Fruit fly (Drosophila melanogaster) whole organism, prepupa: Measurements from ENCODE around the gene CG17819.

ENCODE experiments used
- Blimp-1 ChIP-seq: fragments of 200-800 bp; sonication (Bioruptor generic); optimal IDR thresholded peaks from 3 replicates; lab custom pipeline; 2017; ENCODE audit warnings: missing biosample characterization, missing genetic modification characterization, mild to moderate bottlenecking, moderate library complexity, missing genetic modification reagents
- CG10631 ChIP-seq: fragments of 200-800 bp; sonication (Bioruptor generic); optimal IDR thresholded peaks from 2 replicates; lab custom pipeline; 2016; ENCODE audit warnings: missing biosample characterization, missing genetic modification characterization
- CG10669 ChIP-seq: fragments of 200-800 bp; sonication (Bioruptor generic); optimal IDR thresholded peaks from 3 replicates; lab custom pipeline; 2018; ENCODE audit warnings: missing biosample characterization, mild to moderate bottlenecking, missing genetic modification characterization, moderate library complexity
- CG11294 ChIP-seq: fragments of 200-800 bp; sonication (Bioruptor generic); IDR thresholded peaks from 2 replicates; pipeline ENCODE4 v1.3.6; 2022; ENCODE audit warnings: missing biosample characterization, missing genetic modification characterization
- CG11762 ChIP-seq: fragments of 200-800 bp; sonication (Bioruptor generic); optimal IDR thresholded peaks from 3 replicates; lab custom pipeline; 2016; ENCODE audit warnings: missing biosample characterization, missing genetic modification characterization; ENCODE audit not compliant: insufficient read depth
- CG11902 ChIP-seq: fragments of 200-800 bp; sonication (Bioruptor generic); optimal IDR thresholded peaks from 3 replicates; lab custom pipeline; 2016; ENCODE audit warnings: missing biosample characterization, missing genetic modification characterization
- CG15336 ChIP-seq: fragments of 200-800 bp; sonication (Bioruptor generic); IDR thresholded peaks from 2 replicates; pipeline ENCODE4 v1.3.6; 2022; ENCODE audit warnings: missing biosample characterization, missing genetic modification characterization
- CG1621 ChIP-seq: fragments of 200-800 bp; sonication (Bioruptor generic); optimal IDR thresholded peaks from 3 replicates; lab custom pipeline; 2018; ENCODE audit warnings: missing biosample characterization, mild to moderate bottlenecking, missing genetic modification characterization
- CG16779 ChIP-seq: fragments of 200-800 bp; sonication (Bioruptor generic); optimal IDR thresholded peaks from 3 replicates; lab custom pipeline; 2017; ENCODE audit warnings: missing biosample characterization, mild to moderate bottlenecking, missing genetic modification characterization
- CG31627 ChIP-seq: fragments of 200-800 bp; sonication (Bioruptor generic); optimal IDR thresholded peaks from 3 replicates; lab custom pipeline; 2016; ENCODE audit warnings: missing biosample characterization, missing genetic modification characterization
- CG34406 ChIP-seq: fragments of 200-800 bp; sonication (Bioruptor generic); optimal IDR thresholded peaks from 3 replicates; lab custom pipeline; 2016; ENCODE audit warnings: missing biosample characterization, missing genetic modification characterization
- CG3919 ChIP-seq: fragments of 200-800 bp; sonication (Bioruptor generic); optimal IDR thresholded peaks from 3 replicates; lab custom pipeline; 2016; ENCODE audit warnings: missing biosample characterization, missing genetic modification characterization
- CG4318 ChIP-seq: fragments of 200-800 bp; sonication (Bioruptor generic); optimal IDR thresholded peaks from 3 replicates; lab custom pipeline; 2017; ENCODE audit warnings: missing biosample characterization, mild to moderate bottlenecking, missing genetic modification characterization
- CG6808 ChIP-seq: fragments of 200-800 bp; sonication (Bioruptor generic); optimal IDR thresholded peaks from 3 replicates; lab custom pipeline; 2017; ENCODE audit warnings: missing biosample characterization, missing genetic modification characterization, mild to moderate bottlenecking, moderate library complexity, missing genetic modification reagents
- CG7368 ChIP-seq: fragments of 200-800 bp; sonication (Bioruptor generic); optimal IDR thresholded peaks from 3 replicates; lab custom pipeline; 2016; ENCODE audit warnings: missing biosample characterization, missing genetic modification characterization
- CG8632 ChIP-seq: fragments of 200-800 bp; sonication (Bioruptor generic); optimal IDR thresholded peaks from 3 replicates; lab custom pipeline; 2016; ENCODE audit warnings: missing biosample characterization, missing genetic modification characterization
- CG9139 ChIP-seq: fragments of 200-800 bp; sonication (Bioruptor generic); optimal IDR thresholded peaks from 3 replicates; lab custom pipeline; 2017; ENCODE audit warnings: missing biosample characterization, mild to moderate bottlenecking, missing genetic modification characterization
- Eip75B ChIP-seq: fragments of 200-800 bp; sonication (Bioruptor generic); optimal IDR thresholded peaks from 3 replicates; lab custom pipeline; 2016; ENCODE audit warnings: missing biosample characterization, missing genetic modification characterization
- Eip93F ChIP-seq: fragments of 200-800 bp; sonication (Bioruptor generic); optimal IDR thresholded peaks from 2 replicates; lab custom pipeline; 2016; ENCODE audit warnings: missing biosample characterization, mild to moderate bottlenecking, missing genetic modification characterization
- Ets21C ChIP-seq: fragments of 200-800 bp; sonication (Bioruptor generic); optimal IDR thresholded peaks from 3 replicates; lab custom pipeline; 2016; ENCODE audit warnings: missing biosample characterization, missing genetic modification characterization
- Gug ChIP-seq: fragments of 200-800 bp; sonication (Bioruptor generic); IDR thresholded peaks from 2 replicates; pipeline ENCODE4 v1.3.6; 2022; ENCODE audit warnings: missing biosample characterization, missing genetic modification characterization
- Hr38 ChIP-seq: sonication (Bioruptor generic); optimal IDR thresholded peaks from 2 replicates; lab custom pipeline; 2016; ENCODE audit warnings: missing biosample characterization, missing genetic modification characterization
- Hr39 ChIP-seq: fragments of 200-800 bp; sonication (Bioruptor generic); optimal IDR thresholded peaks from 2 replicates; lab custom pipeline; 2016; ENCODE audit warnings: missing biosample characterization, missing genetic modification characterization
- Hr4 ChIP-seq: fragments of 200-800 bp; sonication (Bioruptor generic); optimal IDR thresholded peaks from 3 replicates; lab custom pipeline; 2016; ENCODE audit warnings: missing biosample characterization, missing genetic modification characterization
- Lpt ChIP-seq: fragments of 200-800 bp; sonication (Bioruptor generic); optimal IDR thresholded peaks from 3 replicates; lab custom pipeline; 2016; ENCODE audit warnings: missing biosample characterization, missing genetic modification characterization
- Met ChIP-seq: fragments of 200-800 bp; sonication (Bioruptor generic); optimal IDR thresholded peaks from 3 replicates; lab custom pipeline; 2016; ENCODE audit warnings: missing biosample characterization, missing genetic modification characterization
- OdsH ChIP-seq: fragments of 200-800 bp; sonication (Bioruptor generic); optimal IDR thresholded peaks from 3 replicates; lab custom pipeline; 2016; ENCODE audit warnings: missing biosample characterization, missing genetic modification characterization
- Smox ChIP-seq: fragments of 200-800 bp; sonication (Bioruptor generic); optimal IDR thresholded peaks from 3 replicates; lab custom pipeline; 2016; ENCODE audit warnings: missing biosample characterization, missing genetic modification characterization
- Sox14 ChIP-seq: fragments of 200-800 bp; sonication (Bioruptor generic); optimal IDR thresholded peaks from 3 replicates; lab custom pipeline; 2016; ENCODE audit warnings: missing biosample characterization, missing genetic modification characterization
- achi ChIP-seq: fragments of 200-800 bp; sonication (Bioruptor generic); optimal IDR thresholded peaks from 3 replicates; lab custom pipeline; 2016; ENCODE audit warnings: missing biosample characterization, missing genetic modification characterization
- acj6 ChIP-seq: fragments of 200-800 bp; sonication (Bioruptor generic); optimal IDR thresholded peaks from 3 replicates; lab custom pipeline; 2016; ENCODE audit warnings: missing biosample characterization, missing genetic modification characterization
- cyc ChIP-seq: fragments of 200-800 bp; sonication (Bioruptor generic); optimal IDR thresholded peaks from 3 replicates; lab custom pipeline; 2016; ENCODE audit warnings: missing biosample characterization, missing genetic modification characterization
- dac ChIP-seq: fragments of 200-800 bp; sonication (Bioruptor generic); optimal IDR thresholded peaks from 2 replicates; lab custom pipeline; 2017; ENCODE audit warnings: missing biosample characterization, mild to moderate bottlenecking, missing genetic modification characterization
- dsx ChIP-seq: fragments of 200-800 bp; optimal IDR thresholded peaks from 3 replicates; lab custom pipeline; 2019; ENCODE audit warnings: missing biosample characterization, mild to moderate bottlenecking, missing genetic modification characterization, moderate library complexity; ENCODE audit not compliant: poor library complexity, severe bottlenecking
- eg ChIP-seq: fragments of 200-800 bp; sonication (Bioruptor generic); IDR thresholded peaks from 3 replicates; pipeline ENCODE4 v1.3.6; 2022; ENCODE audit warnings: missing biosample characterization, missing genetic modification characterization
- esn ChIP-seq: fragments of 200-800 bp; sonication (Bioruptor generic); optimal IDR thresholded peaks from 2 replicates; lab custom pipeline; 2016; ENCODE audit warnings: missing biosample characterization, mild to moderate bottlenecking, missing genetic modification characterization, moderate library complexity
- fd85E ChIP-seq: fragments of 200-800 bp; sonication (Bioruptor generic); optimal IDR thresholded peaks from 3 replicates; lab custom pipeline; 2016; ENCODE audit warnings: missing biosample characterization, missing genetic modification characterization
- fkh ChIP-seq: fragments of 200-800 bp; sonication (Bioruptor generic); optimal IDR thresholded peaks from 3 replicates; lab custom pipeline; 2017; ENCODE audit warnings: missing biosample characterization, mild to moderate bottlenecking, missing genetic modification characterization, moderate library complexity
- net ChIP-seq: fragments of 200-800 bp; sonication (Bioruptor generic); optimal IDR thresholded peaks from 3 replicates; lab custom pipeline; 2016; ENCODE audit warnings: missing biosample characterization, missing genetic modification characterization
- pdm3 ChIP-seq: fragments of 200-800 bp; sonication (Bioruptor generic); optimal IDR thresholded peaks from 3 replicates; lab custom pipeline; 2016; ENCODE audit warnings: missing biosample characterization, missing genetic modification characterization
- salr ChIP-seq, 2 experiments: fragments of 200-800 bp; sonication (Bioruptor generic); optimal IDR thresholded peaks; 3 replicates each; lab custom pipeline; 2016 to 2018; ENCODE audit warnings: missing biosample characterization in 2 of 2, missing genetic modification characterization in 2 of 2, mild to moderate bottlenecking in 1 of 2
- spab ChIP-seq: fragments of 200-800 bp; sonication (Bioruptor generic); optimal IDR thresholded peaks from 2 replicates; lab custom pipeline; 2017; ENCODE audit warnings: missing biosample characterization, mild to moderate bottlenecking, missing genetic modification characterization, missing genetic modification reagents
- ss ChIP-seq, 2 experiments: fragments of 200-800 bp; sonication (Bioruptor generic); optimal IDR thresholded peaks; 2 replicates in 1 of 2; 3 replicates in 1 of 2; lab custom pipeline; 2017 to 2018; ENCODE audit warnings: mild to moderate bottlenecking in 2 of 2, missing biosample characterization in 2 of 2, missing genetic modification characterization in 2 of 2, moderate library complexity in 1 of 2
- topi ChIP-seq: fragments of 200-800 bp; sonication (Bioruptor generic); optimal IDR thresholded peaks from 3 replicates; lab custom pipeline; 2016; ENCODE audit warnings: missing biosample characterization, missing genetic modification characterization
- vri ChIP-seq: fragments of 200-800 bp; sonication (Bioruptor generic); optimal IDR thresholded peaks from 3 replicates; lab custom pipeline; 2016; ENCODE audit warnings: missing biosample characterization, mild to moderate bottlenecking, missing genetic modification characterization

Gene CG17819

dm6 chr3R:21897565-21897964 lies 12.2 kb upstream of the CG17819 start (continued):
- TF ChIP-seq Eip75B (peak; percentile 95), dsx (GFP tag; lab: Kevin White, UChicago) (peak; percentile 96), Smox (GFP tag; lab: Kevin White, UChicago) (peak; percentile 87), CG10631 (GFP tag; lab: Kevin White, UChicago) (peak; percentile 98), ss (GFP tag; optimal IDR thresholded peaks at IDR 0.05; lab: Kevin White, UChicago) (peak; percentile 95 to 97), CG1621 (tag; lab: Kevin White, UChicago) (peak; percentile 96), CG16779 (tag; lab: Kevin White, UChicago) (peak; percentile 90), Hr38 (GFP tag; lab: Kevin White, UChicago) (peak; percentile 6), CG15336 (GFP tag; lab: Robert Waterston, UW) (peak; percentile 98), fd85E (GFP tag; lab: Kevin White, UChicago) (peak; percentile 76), cyc (GFP tag; lab: Kevin White, UChicago) (peak; percentile 85), Lpt (GFP tag; lab: Kevin White, UChicago) (peak; percentile 93), eg (GFP tag; lab: Robert Waterston, UW) (peak; percentile 96), CG6808 (peak; percentile 96), CG11902 (GFP tag; lab: Kevin White, UChicago) (peak; percentile 81), esn (GFP tag; lab: Kevin White, UChicago) (peak; percentile 91), net (GFP tag; lab: Kevin White, UChicago) (peak; percentile 92), spab (GFP tag; lab: Kevin White, UChicago) (peak; percentile 95), dac (GFP tag; lab: Kevin White, UChicago) (peak; percentile 90), CG34406 (GFP tag; lab: Kevin White, UChicago) (peak; percentile 87), fkh (GFP tag; lab: Kevin White, UChicago) (no peak), Eip93F (peak; percentile 80), vri (GFP tag; lab: Kevin White, UChicago) (peak; percentile 73), CG31627 (GFP tag; lab: Kevin White, UChicago) (peak; percentile 87), Sox14 (GFP tag; lab: Kevin White, UChicago) (peak; percentile 95), pdm3 (peak; percentile 94), achi (GFP tag; lab: Kevin White, UChicago) (peak; percentile 95)

dm6 chr3R:21895961-21896875 lies 10.9 kb upstream of the CG17819 start:
- peak; percentile 0 for TF ChIP-seq CG9139
- peak; percentile 3 for TF ChIP-seq CG16779 (tag; lab: Kevin White, UChicago)
- peak; percentile 55 for TF ChIP-seq Blimp-1 (GFP tag; lab: Kevin White, UChicago)
- peak; percentile 17 for TF ChIP-seq CG8632 (GFP tag; lab: Kevin White, UChicago)
- peak; percentile 41 for TF ChIP-seq CG10669
- peak in 1 of 2 experiments; percentile 33 for TF ChIP-seq ss (GFP tag; optimal IDR thresholded peaks at IDR 0.05; lab: Kevin White, UChicago)
- TF ChIP-seq CG11762 (GFP tag; lab: Kevin White, UChicago): peak; percentile 8
- peak; percentile 47 for TF ChIP-seq Hr39
- no peak for TF ChIP-seq CG11294 (GFP tag; lab: Robert Waterston, UW)
- TF ChIP-seq acj6 (GFP tag; lab: Kevin White, UChicago): peak; percentile 21
- TF ChIP-seq esn (GFP tag; lab: Kevin White, UChicago): peak; percentile 72
- TF ChIP-seq CG3919: peak; percentile 20
- peak; percentile 6 for TF ChIP-seq Sox14 (GFP tag; lab: Kevin White, UChicago)
- no peak for TF ChIP-seq CG4318 (GFP tag; lab: Kevin White, UChicago)
- TF ChIP-seq topi (GFP tag; lab: Kevin White, UChicago): peak; percentile 55
- peak; percentile 10 for TF ChIP-seq dsx (GFP tag; lab: Kevin White, UChicago)
- TF ChIP-seq Hr4 (GFP tag; lab: Kevin White, UChicago): no peak
- TF ChIP-seq CG7368: peak; percentile 8
- TF ChIP-seq fkh (GFP tag; lab: Kevin White, UChicago): no peak
- TF ChIP-seq Smox (GFP tag; lab: Kevin White, UChicago): peak; percentile 36
- TF ChIP-seq Ets21C (GFP tag; lab: Kevin White, UChicago): no peak
- TF ChIP-seq OdsH: peak; percentile 40
- peak; percentile 19 for TF ChIP-seq achi (GFP tag; lab: Kevin White, UChicago)
- no peak for TF ChIP-seq Hr38 (GFP tag; lab: Kevin White, UChicago)
- peak in 1 of 2 experiments; percentile 57 for TF ChIP-seq salr (GFP tag; optimal IDR thresholded peaks at IDR 0.05; lab: Kevin White, UChicago)
- TF ChIP-seq dac (GFP tag; lab: Kevin White, UChicago): no peak
- TF ChIP-seq spab (GFP tag; lab: Kevin White, UChicago): no peak
- peak; percentile 53 for TF ChIP-seq CG10631 (GFP tag; lab: Kevin White, UChicago)
- no peak for TF ChIP-seq Gug (GFP tag; lab: Robert Waterston, UW)
- TF ChIP-seq eg (GFP tag; lab: Robert Waterston, UW): peak; percentile 73
- peak; percentile 35 for TF ChIP-seq Met (GFP tag; lab: Kevin White, UChicago)
- TF ChIP-seq CG11902 (GFP tag; lab: Kevin White, UChicago): peak; percentile 12
